Fruit fly (Drosophila melanogaster): ENCODE data around the gene CG13144.

DNA sequence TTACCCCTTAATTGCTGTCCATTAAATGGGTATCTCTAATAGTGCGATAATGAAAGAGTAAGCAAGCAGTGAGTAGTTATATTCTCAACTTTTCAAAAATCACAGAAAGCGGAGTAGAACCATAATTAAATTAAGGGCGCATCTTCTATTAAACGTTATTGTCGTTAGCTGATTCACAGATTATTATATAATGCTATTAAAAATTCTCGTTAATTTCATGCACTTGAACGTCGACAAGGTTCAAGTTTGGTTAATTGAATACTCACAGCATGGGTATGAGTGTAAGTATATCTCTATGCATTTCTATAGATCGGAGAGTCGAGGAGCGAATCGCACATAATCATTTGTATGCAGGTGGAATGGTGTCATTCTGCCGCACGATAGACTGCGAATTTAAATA, 19.6 kb upstream of the CG13144 start:
- TF ChIP-seq CG5204 (GFP tag; optimal IDR thresholded peaks at IDR 0.05) (no peak), cic (GFP tag; optimal IDR thresholded peaks at IDR 0.05) (no peak)
